Worm (Caenorhabditis elegans) whole organism, L4 larva: Measurements from ENCODE around the gene C24D10.6.

Experiments
- F10B5.3 ChIP-seq: sonication (generic microtip); optimal IDR thresholded peaks from 2 replicates; lab custom pipeline; 2016; ENCODE audit warnings: mild to moderate bottlenecking, missing genetic modification characterization, missing compliant biosample characterization
- F37D6.2 ChIP-seq: sonication (generic microtip); optimal IDR thresholded peaks from 2 replicates; lab custom pipeline; 2016; ENCODE audit warnings: mild to moderate bottlenecking, missing genetic modification characterization, missing compliant biosample characterization
- F44E2.7 ChIP-seq: fragments of 200-800 bp; sonication (Bioruptor generic); IDR thresholded peaks from 2 replicates; pipeline ENCODE4 v2.1.2; 2022; ENCODE audit warnings: missing genetic modification characterization, missing compliant biosample characterization
- R02D3.7 ChIP-seq: fragments of 150-350 bp; sonication (generic microtip); optimal IDR thresholded peaks from 3 replicates; lab custom pipeline; 2014; ENCODE audit warnings: missing biosample characterization, missing genetic modification characterization
- Y75B8A.6 ChIP-seq: fragments of 200-800 bp; sonication (Bioruptor generic); IDR thresholded peaks from 2 replicates; pipeline ENCODE4 v1.3.6; 2022; ENCODE audit warnings: missing genetic modification reagents, missing genetic modification characterization, missing compliant biosample characterization
- ama-1 ChIP-seq: fragments of 150-350 bp; optimal IDR thresholded peaks from 2 replicates; lab custom pipeline; 2014; ENCODE audit warnings: inconsistent platforms, mixed read lengths
- ceh-20 ChIP-seq: fragments of 200-800 bp; sonication (Bioruptor generic); IDR thresholded peaks from 2 replicates; pipeline ENCODE4 v1.3.6; 2022; ENCODE audit warnings: missing genetic modification reagents, missing genetic modification characterization, missing compliant biosample characterization
- ceh-62 ChIP-seq: sonication (generic microtip); optimal IDR thresholded peaks from 2 replicates; lab custom pipeline; 2017; ENCODE audit warnings: missing biosample characterization, missing genetic modification characterization
- cey-2 ChIP-seq: sonication (generic microtip); optimal IDR thresholded peaks from 3 replicates; lab custom pipeline; 2017; ENCODE audit warnings: missing genetic modification characterization, mild to moderate bottlenecking, missing compliant biosample characterization, antibody characterized with exemption, borderline replicate concordance; ENCODE audit not compliant: insufficient read depth
- ctbp-1 ChIP-seq: fragments of 200-800 bp; sonication (Bioruptor generic); IDR thresholded peaks from 2 replicates; pipeline ENCODE4 v1.3.6; 2022; ENCODE audit warnings: missing genetic modification reagents, missing genetic modification characterization, missing compliant biosample characterization
- daf-12 ChIP-seq: fragments of 150-350 bp; optimal IDR thresholded peaks from 2 replicates; lab custom pipeline; 2014; ENCODE audit warnings: missing biosample characterization, missing genetic modification reagents, missing genetic modification characterization
- fkh-10 ChIP-seq: fragments of 150-350 bp; optimal IDR thresholded peaks from 2 replicates; lab custom pipeline; 2014; ENCODE audit warnings: missing biosample characterization, missing genetic modification reagents, missing genetic modification characterization
- gei-8 ChIP-seq: fragments of 200-800 bp; sonication (Bioruptor generic); optimal IDR thresholded peaks from 2 replicates; lab custom pipeline; 2018; ENCODE audit warnings: mild to moderate bottlenecking, missing genetic modification characterization, missing compliant biosample characterization
- jun-1 ChIP-seq: fragments of 150-350 bp; optimal IDR thresholded peaks from 2 replicates; lab custom pipeline; 2014; ENCODE audit warnings: missing biosample characterization, missing genetic modification reagents, missing genetic modification characterization
- lin-38 ChIP-seq: fragments of 200-800 bp; sonication (Bioruptor generic); IDR thresholded peaks from 2 replicates; pipeline ENCODE4 v1.3.6; 2022; ENCODE audit warnings: missing genetic modification reagents, missing genetic modification characterization, missing compliant biosample characterization
- lsy-2 ChIP-seq, 2 experiments: fragments of 150-350 bp in 1 of 2; sonication (generic microtip) in 1 of 2; optimal IDR thresholded peaks; 2 replicates each; lab custom pipeline; 2014 to 2017; ENCODE audit warnings: missing biosample characterization in 2 of 2, missing genetic modification characterization in 2 of 2
- mxl-3 ChIP-seq: fragments of 200-800 bp; sonication (Bioruptor generic); optimal IDR thresholded peaks from 2 replicates; lab custom pipeline; 2018; ENCODE audit warnings: mild to moderate bottlenecking, missing genetic modification characterization, missing compliant biosample characterization
- nhr-102 ChIP-seq: sonication (generic microtip); optimal IDR thresholded peaks from 2 replicates; lab custom pipeline; 2016; ENCODE audit warnings: mild to moderate bottlenecking, missing genetic modification characterization, moderate library complexity, missing compliant biosample characterization
- nhr-11 ChIP-seq: fragments of 150-350 bp; optimal IDR thresholded peaks from 2 replicates; lab custom pipeline; 2014; ENCODE audit warnings: missing biosample characterization, missing genetic modification characterization
- nhr-111 ChIP-seq: fragments of 200-800 bp; sonication (Bioruptor generic); optimal IDR thresholded peaks from 2 replicates; lab custom pipeline; 2018; ENCODE audit warnings: mild to moderate bottlenecking, missing genetic modification characterization, missing compliant biosample characterization
- nhr-237 ChIP-seq: sonication (generic microtip); optimal IDR thresholded peaks from 2 replicates; lab custom pipeline; 2017; ENCODE audit warnings: missing biosample characterization, missing genetic modification characterization
- nhr-42 ChIP-seq: fragments of 200-800 bp; sonication (Bioruptor generic); IDR thresholded peaks from 2 replicates; pipeline ENCODE4 v1.3.6; 2022; ENCODE audit warnings: missing genetic modification characterization, missing compliant biosample characterization
- nhr-48 ChIP-seq: sonication (generic microtip); optimal IDR thresholded peaks from 2 replicates; lab custom pipeline; 2016; ENCODE audit warnings: mild to moderate bottlenecking, missing genetic modification characterization, missing compliant biosample characterization
- nhr-6 ChIP-seq: fragments of 150-350 bp; optimal IDR thresholded peaks from 2 replicates; lab custom pipeline; 2014; ENCODE audit warnings: missing biosample characterization, missing genetic modification characterization
- nhr-77 ChIP-seq: fragments of 150-350 bp; optimal IDR thresholded peaks from 2 replicates; lab custom pipeline; 2014; ENCODE audit warnings: missing biosample characterization, missing genetic modification characterization
- pha-4 ChIP-seq, 2 experiments: fragments of 150-350 bp in 1 of 2; fragments of 200-800 bp in 1 of 2; sonication (Bioruptor generic) in 1 of 2; IDR thresholded peaks in 1 of 2; optimal IDR thresholded peaks in 1 of 2; 2 replicates each; pipeline versions ENCODE4 v1.3.6 to Lab custom; 2014 to 2022; ENCODE audit warnings: missing genetic modification characterization in 2 of 2, missing genetic modification reagents in 2 of 2, missing biosample characterization in 1 of 2, missing compliant biosample characterization in 1 of 2
- snpc-1.2 ChIP-seq: fragments of 200-800 bp; sonication (Bioruptor generic); IDR thresholded peaks from 2 replicates; pipeline ENCODE4 v1.3.6; 2022; ENCODE audit warnings: missing genetic modification reagents, missing genetic modification characterization, missing compliant biosample characterization
- spr-1 ChIP-seq: sonication (generic microtip); optimal IDR thresholded peaks from 2 replicates; lab custom pipeline; 2016; ENCODE audit warnings: mild to moderate bottlenecking, missing genetic modification characterization, missing compliant biosample characterization
- unc-130 ChIP-seq: sonication (generic microtip); optimal IDR thresholded peaks from 2 replicates; lab custom pipeline; 2016; ENCODE audit warnings: missing genetic modification reagents, missing genetic modification characterization, missing compliant biosample characterization
- unc-62 ChIP-seq, 3 experiments: fragments of 150-350 bp in 1 of 3; sonication (generic microtip); optimal IDR thresholded peaks in 2 of 3; peaks in 1 of 3; 1 replicate in 1 of 3; 2 replicates in 2 of 3; lab custom pipeline; 2014 to 2017; ENCODE audit warnings: missing biosample characterization in 3 of 3, missing genetic modification characterization in 3 of 3, missing genetic modification reagents in 3 of 3, missing genotype in 1 of 3
- zag-1 ChIP-seq: fragments of 150-350 bp; optimal IDR thresholded peaks from 2 replicates; lab custom pipeline; 2014; ENCODE audit warnings: missing biosample characterization, missing genetic modification characterization
- zfp-3 ChIP-seq: fragments of 200-800 bp; sonication (Bioruptor generic); conservative IDR thresholded peaks from 2 replicates; pipeline ENCODE4 v1.3.6; 2022; ENCODE audit warnings: missing genetic modification reagents, missing genetic modification characterization, missing compliant biosample characterization

The C24D10.6 gene

DNA sequence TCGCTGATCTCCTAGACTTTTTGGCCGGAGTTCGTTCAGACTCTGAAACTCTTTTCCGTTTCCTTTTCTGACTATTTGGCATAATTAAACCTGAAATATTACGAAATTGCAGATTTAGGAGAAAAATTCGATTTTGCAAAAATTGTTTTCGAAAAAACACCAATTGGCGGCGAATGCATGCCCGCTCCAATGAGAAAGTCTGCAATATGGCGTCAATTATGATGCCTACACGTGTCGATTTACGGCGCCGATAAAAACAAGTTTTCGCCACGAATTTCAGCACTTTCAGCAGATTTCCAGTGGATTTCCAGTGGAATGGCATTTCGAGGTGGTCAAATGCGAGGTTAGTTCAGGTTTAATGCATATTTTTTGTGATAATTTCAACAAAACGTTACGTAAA, 49.3 kb upstream of the C24D10.6 start, which contains the start of the genes Y59E9AL.36 and nbet-1 (continued):
- peak; percentile 16 for TF ChIP-seq ama-1 (lab: Kevin White, UChicago)
- TF ChIP-seq lsy-2 (tag; optimal IDR thresholded peaks at IDR 0.05; lab: Kevin White, UChicago), result peak; percentile 25 to 81
- peak; percentile 27; the same call in 1 of the 2 replicates for TF ChIP-seq pha-4 (GFP tag; IDR thresholded peaks at IDR 0.05; lab: Robert Waterston, UW)
- peak; percentile 7 for TF ChIP-seq pha-4 (tag; optimal IDR thresholded peaks at IDR 0.05; lab: Kevin White, UChicago)
- TF ChIP-seq nhr-111 (GFP tag; lab: Kevin White, UChicago), result no peak
- no peak for TF ChIP-seq daf-12 (tag; lab: Kevin White, UChicago)
- TF ChIP-seq R02D3.7 (tag; lab: Kevin White, UChicago), result peak; percentile 94
- no peak for TF ChIP-seq gei-8 (GFP tag; lab: Kevin White, UChicago)
- TF ChIP-seq Y75B8A.6 (GFP tag; lab: Robert Waterston, UW), result no peak
- no peak for TF ChIP-seq spr-1 (tag; lab: Kevin White, UChicago)
- no peak for TF ChIP-seq ceh-20 (GFP tag; lab: Robert Waterston, UW)
- peak; percentile 95 for TF ChIP-seq lin-38 (GFP tag; lab: Robert Waterston, UW)
- TF ChIP-seq fkh-10 (GFP tag; lab: Kevin White, UChicago), result no peak
- peak; percentile 94 for TF ChIP-seq nhr-11
- TF ChIP-seq zag-1, result no peak
- TF ChIP-seq nhr-6 (tag; lab: Kevin White, UChicago), result peak; percentile 72
- TF ChIP-seq cey-2 (tag; lab: Kevin White, UChicago), result no peak
- TF ChIP-seq ctbp-1 (GFP tag; lab: Robert Waterston, UW), result no peak
- TF ChIP-seq nhr-237, result no peak
- no peak for TF ChIP-seq F37D6.2 (tag; lab: Kevin White, UChicago)
- TF ChIP-seq nhr-102, result peak; percentile 5
- no peak for TF ChIP-seq nhr-48
- TF ChIP-seq nhr-77 (tag; lab: Kevin White, UChicago), result peak; percentile 70
- TF ChIP-seq F10B5.3 (tag; lab: Kevin White, UChicago), result no peak
- no peak for TF ChIP-seq nhr-42
- TF ChIP-seq jun-1 (tag; lab: Kevin White, UChicago), result no peak

ce11 chrIV:5206716-5207115, 46.7 kb upstream of the C24D10.6 start:
- TF ChIP-seq F44E2.7 (GFP tag; lab: Robert Waterston, UW) (no peak), nhr-77 (tag; lab: Kevin White, UChicago) (no peak), snpc-1.2 (GFP tag; lab: Robert Waterston, UW) (0 out of 2 replicates have a peak, but pooled peaks have one; percentile 20)

DNA sequence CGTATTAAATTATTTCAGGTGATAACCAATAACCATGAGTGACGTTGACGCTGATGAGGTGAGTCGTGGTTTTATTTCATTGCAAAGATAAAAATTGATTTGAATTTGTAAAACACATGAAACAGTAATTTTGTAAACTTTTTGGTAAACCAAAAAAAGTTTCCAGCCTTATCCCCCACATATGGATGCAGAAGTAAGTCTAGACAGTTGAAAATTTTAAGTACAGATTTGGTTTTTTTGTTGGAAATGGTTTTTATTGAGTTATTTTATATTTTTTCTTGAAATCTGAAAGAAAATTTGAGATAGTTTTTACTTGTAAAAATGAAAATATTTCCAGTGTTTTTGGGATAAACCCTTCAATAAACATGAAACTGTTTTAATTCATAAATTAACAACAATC, 44.5 kb upstream of the C24D10.6 start, which contains the start of gene tni-4:
tni-4 (plus strand) TSS at position 19 of the 400 bp plus-strand sequence.
- TF ChIP-seq unc-62 (GFP tag; optimal IDR thresholded peaks at IDR 0.05 in 1 of 2; lab: Kevin White, UChicago) (peak in 1 of 2 experiments; percentile 92), unc-62 (tag; optimal IDR thresholded peaks at IDR 0.05; lab: Kevin White, UChicago) (no peak), nhr-48 (no peak)

DNA sequence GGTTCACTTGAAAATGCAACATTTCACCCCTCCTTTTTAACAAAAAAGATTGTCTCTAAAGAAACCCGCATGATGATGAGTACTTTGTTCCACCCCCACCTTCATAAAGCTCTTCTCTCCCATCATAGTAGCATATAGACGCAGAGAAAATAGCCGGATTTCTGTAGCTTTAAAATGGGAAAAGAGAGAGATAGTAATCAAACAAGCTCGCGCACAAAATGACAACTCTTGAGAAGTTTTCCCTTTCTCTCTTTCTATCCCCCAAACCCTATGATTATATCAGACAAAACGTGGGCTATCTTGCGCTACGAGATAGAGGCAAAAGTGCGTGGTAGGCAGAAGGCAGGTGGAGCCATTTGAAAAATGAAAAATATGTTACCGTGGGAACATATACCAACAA, 42.5 kb upstream of the C24D10.6 start:
- TF ChIP-seq unc-62 (GFP tag; optimal IDR thresholded peaks at IDR 0.05 in 1 of 2; lab: Kevin White, UChicago), result peak in 1 of 2 experiments; percentile 67
- no peak for TF ChIP-seq unc-62 (tag; optimal IDR thresholded peaks at IDR 0.05; lab: Kevin White, UChicago)
- no peak for TF ChIP-seq ctbp-1 (GFP tag; lab: Robert Waterston, UW)
- no peak for TF ChIP-seq F37D6.2 (tag; lab: Kevin White, UChicago)
- no peak for TF ChIP-seq ceh-62 (tag; lab: Kevin White, UChicago)
- TF ChIP-seq zfp-3 (GFP tag; lab: Robert Waterston, UW), result no peak
- TF ChIP-seq unc-130 (GFP tag; lab: Kevin White, UChicago), result no peak
- no peak for TF ChIP-seq mxl-3 (GFP tag; lab: Kevin White, UChicago)
- TF ChIP-seq, all 104 proteins: peak for 1

DNA sequence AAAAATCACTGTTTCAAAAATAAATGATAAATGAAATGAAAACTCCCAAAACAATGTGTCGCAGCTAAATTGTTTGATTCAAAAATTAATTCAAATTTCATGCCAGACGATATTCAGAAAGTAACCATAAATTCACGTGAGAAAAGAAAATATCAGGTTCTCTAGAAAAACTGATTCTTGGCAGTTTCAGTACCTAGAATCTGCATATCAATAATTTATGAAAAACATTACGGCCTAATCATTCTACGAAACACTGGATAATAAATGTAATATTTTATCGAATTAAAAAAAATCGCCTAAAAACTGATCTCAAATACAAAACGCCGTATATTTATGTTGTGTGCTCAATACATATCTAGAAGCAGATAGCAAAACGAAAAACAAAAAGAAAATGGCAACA, 40.8 kb upstream of the C24D10.6 start:
- TF ChIP-seq ama-1 (lab: Kevin White, UChicago), result no peak
- peak; percentile 43 for TF ChIP-seq nhr-11
